Fruit fly (Drosophila melanogaster): Measurements from ENCODE around the gene mbf1.

Gene mbf1

DNA sequence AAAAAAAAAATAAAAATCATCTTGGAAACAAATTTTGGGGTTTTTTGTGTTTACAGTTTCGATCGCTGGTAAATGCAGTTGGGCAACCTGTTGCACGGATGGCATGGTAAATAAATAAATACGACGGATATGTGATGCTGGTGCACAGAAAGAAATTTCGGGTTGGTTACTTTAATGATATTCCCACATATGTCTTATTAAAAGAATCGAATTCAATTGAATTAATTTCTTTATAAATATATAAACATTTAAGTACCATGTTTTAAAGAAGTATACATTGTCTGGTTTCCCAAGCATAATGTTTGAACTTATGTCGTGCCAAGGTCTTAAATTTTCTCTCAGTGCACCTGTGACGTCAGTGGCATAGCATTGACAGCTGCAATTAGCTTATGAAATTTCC, 6.7 kb upstream of the mbf1 start (continued):
- TF ChIP-seq CG6813 (GFP tag; optimal IDR thresholded peaks at IDR 0.05) (peak; percentile 2), seq (GFP tag; IDR thresholded peaks at IDR 0.05) (peak; percentile 60; the same call in 1 of the 2 replicates), Spps (tag; optimal IDR thresholded peaks at IDR 0.05) (peak; percentile 45), Hsf (GFP tag; optimal IDR thresholded peaks at IDR 0.05) (peak; percentile 25), stc (GFP tag; IDR thresholded peaks at IDR 0.05) (peak; percentile 56), HHEX (GFP tag; optimal IDR thresholded peaks at IDR 0.05) (peak; percentile 42), Nf-YB (GFP tag; optimal IDR thresholded peaks at IDR 0.05) (peak; percentile 37), chm (GFP tag; IDR thresholded peaks at IDR 0.05) (0 out of 2 replicates have a peak, but pooled peaks have one; percentile 20), CG9437 (GFP tag; optimal IDR thresholded peaks at IDR 0.05) (peak; percentile 53), CG33213 (GFP tag; optimal IDR thresholded peaks at IDR 0.05) (no peak), jing (GFP tag; optimal IDR thresholded peaks at IDR 0.05) (peak; percentile 27), tio (GFP tag; optimal IDR thresholded peaks at IDR 0.05) (peak; percentile 22), D19A (tag; optimal IDR thresholded peaks at IDR 0.05) (peak; percentile 68), D (optimal IDR thresholded peaks at IDR 0.05) (no peak), D (GFP tag; optimal IDR thresholded peaks at IDR 0.05) (peak; percentile 72), Ptx1 (GFP tag; IDR thresholded peaks at IDR 0.05) (peak; percentile 61), NFAT (GFP tag; IDR thresholded peaks at IDR 0.05) (no peak), tx (GFP tag; optimal IDR thresholded peaks at IDR 0.05) (no peak), CG1602 (GFP tag; optimal IDR thresholded peaks at IDR 0.05) (peak; percentile 41), CG18262 (tag; optimal IDR thresholded peaks at IDR 0.05) (peak; percentile 77), fd96Cb (tag; optimal IDR thresholded peaks at IDR 0.05) (peak; percentile 73), pan (optimal IDR thresholded peaks at IDR 0.05) (no peak), pan (GFP tag; optimal IDR thresholded peaks at IDR 0.05 in 1 of 2, IDR thresholded peaks at IDR 0.05 in 1 of 2) (peak in 1 of 2 experiments; percentile 67), lilli (GFP tag; optimal IDR thresholded peaks at IDR 0.05) (peak; percentile 14), CG3065 (GFP tag; optimal IDR thresholded peaks at IDR 0.05) (peak; percentile 38), Xbp1 (GFP tag; optimal IDR thresholded peaks at IDR 0.05) (peak; percentile 70), B-H1 (GFP tag; IDR thresholded peaks at IDR 0.05) (peak; percentile 12; the same call in 1 of the 3 replicates), ewg (GFP tag; optimal IDR thresholded peaks at IDR 0.05) (peak; percentile 70), CG4820 (GFP tag; optimal IDR thresholded peaks at IDR 0.05) (peak; percentile 48), CG11247 (GFP tag; IDR thresholded peaks at IDR 0.05) (no peak), bsh (GFP tag; optimal IDR thresholded peaks at IDR 0.05) (peak in 1 of 2 experiments; percentile 84), CG10321 (GFP tag; IDR thresholded peaks at IDR 0.05) (no peak), kah (GFP tag; optimal IDR thresholded peaks at IDR 0.05) (peak; percentile 98), CG10267 (tag; optimal IDR thresholded peaks at IDR 0.05) (peak; percentile 67), ttk (GFP tag; IDR thresholded peaks at IDR 0.05) (0 out of 2 replicates have a peak, but pooled peaks have one; percentile 38), run (tag; optimal IDR thresholded peaks at IDR 0.05) (peak; percentile 43), lab (GFP tag; optimal IDR thresholded peaks at IDR 0.05) (peak; percentile 56), Chrac-16 (GFP tag; optimal IDR thresholded peaks at IDR 0.05) (peak; percentile 49), CG11456 (GFP tag; IDR thresholded peaks at IDR 0.05) (no peak), dmrt11E (tag; optimal IDR thresholded peaks at IDR 0.05) (peak; percentile 73), CG13894 (tag; optimal IDR thresholded peaks at IDR 0.05) (no peak), salm (tag; optimal IDR thresholded peaks at IDR 0.05) (peak; percentile 64), CG6689 (GFP tag; IDR thresholded peaks at IDR 0.05) (peak; percentile 61), Aef1 (GFP tag; IDR thresholded peaks at IDR 0.05) (no peak), CG34224 (GFP tag; IDR thresholded peaks at IDR 0.05; ENCODE audit: partially characterized antibody) (no peak), klu (GFP tag; IDR thresholded peaks at IDR 0.05) (no peak), sqz (GFP tag; optimal IDR thresholded peaks at IDR 0.05) (peak; percentile 9), lola (GFP tag; optimal IDR thresholded peaks at IDR 0.05) (peak in 1 of 3 experiments; percentile 70), CG30403 (GFP tag; optimal IDR thresholded peaks at IDR 0.05) (peak; percentile 43), CG8388 (GFP tag; optimal IDR thresholded peaks at IDR 0.05) (peak; percentile 67), CG15011 (GFP tag; optimal IDR thresholded peaks at IDR 0.05) (peak; percentile 40)

All from whole organism, embryonic.